Worm (Caenorhabditis elegans): ENCODE results near the gene unc-30.

ce11 chrIV:13118794-13119193 is at the start of gene unc-30:
- TF ChIP-seq D2030.7 (GFP tag; IDR thresholded peaks at IDR 0.05) (no peak), F55B11.4 (tag; optimal IDR thresholded peaks at IDR 0.05; ENCODE audit: borderline replicate concordance, insufficient read depth) (no peak), lin-26 (GFP tag; IDR thresholded peaks at IDR 0.05) (no peak), pha-4 (tag; optimal IDR thresholded peaks at IDR 0.05) (no peak), attf-6 (GFP tag; IDR thresholded peaks at IDR 0.05) (no peak), sea-2 (GFP tag; IDR thresholded peaks at IDR 0.05) (no peak), ceh-100 (GFP tag; IDR thresholded peaks at IDR 0.05) (no peak), let-526 (GFP tag; IDR thresholded peaks at IDR 0.05) (no peak), nfya-1 (tag; optimal IDR thresholded peaks at IDR 0.05; ENCODE audit: borderline replicate concordance, insufficient read depth) (no peak), Y53F4B.3 (GFP tag; IDR thresholded peaks at IDR 0.05) (no peak), hsf-1 (GFP tag; IDR thresholded peaks at IDR 0.05) (no peak), aptf-3 (GFP tag; IDR thresholded peaks at IDR 0.05) (no peak)

Measured in whole organism, young adult.